Worm (Caenorhabditis elegans) whole organism, early embryonic: Measurements from ENCODE around the gene VC5.2.
"Not testable (repeated sequence)": the region's sequence is repeated elsewhere in the genome, so short reads cannot be mapped to it uniquely, and the experiment has no call there.

Source experiments
- F13C5.2 ChIP-seq: sonication (generic microtip); optimal IDR thresholded peaks from 2 replicates; lab custom pipeline; 2017; ENCODE audit warnings: mild to moderate bottlenecking, missing genetic modification characterization, inconsistent platforms, missing compliant biosample characterization
- ama-1 ChIP-seq: fragments of 150-350 bp; optimal IDR thresholded peaks from 2 replicates; lab custom pipeline; 2014
- pes-1 ChIP-seq: fragments of 200-800 bp; sonication (Bioruptor generic); IDR thresholded peaks from 2 replicates; pipeline ENCODE4 v1.3.6; 2022; ENCODE audit warnings: missing genetic modification reagents, missing genetic modification characterization, missing compliant biosample characterization
- scrt-1 ChIP-seq: fragments of 200-800 bp; sonication (Bioruptor generic); IDR thresholded peaks from 2 replicates; pipeline ENCODE4 v1.3.6; 2022; ENCODE audit warnings: missing genetic modification characterization, missing compliant biosample characterization
- tbx-11 ChIP-seq: fragments of 200-800 bp; sonication (Bioruptor generic); IDR thresholded peaks from 2 replicates; pipeline ENCODE4 v1.3.6; 2022; ENCODE audit warnings: missing genetic modification characterization, missing compliant biosample characterization

ce11 chrV:7062790-7063189, 23.0 kb upstream of the VC5.2 start, which contains the start of gene tmem-258:
- not testable (repeated sequence) for TF ChIP-seq ama-1 (lab: Kevin White, UChicago); pes-1 (GFP tag; lab: Robert Waterston, UW); tbx-11 (GFP tag; lab: Robert Waterston, UW); F13C5.2 (tag; lab: Kevin White, UChicago); scrt-1 (GFP tag; lab: Robert Waterston, UW)
